Fruit fly (Drosophila melanogaster): ENCODE results near the gene Alg14.

The Alg14 gene

dm6 chrX:15501706-15502267 is 29.8 kb downstream of the Alg14 start (continued):
- TF ChIP-seq Dip2 (GFP tag; IDR thresholded peaks at IDR 0.05) (no peak), zfh2 (GFP tag; optimal IDR thresholded peaks at IDR 0.05) (no peak), emc (GFP tag; optimal IDR thresholded peaks at IDR 0.05) (no peak), CG30403 (GFP tag; optimal IDR thresholded peaks at IDR 0.05) (no peak), croc (GFP tag; conservative IDR thresholded peaks at IDR 0.05) (no peak), CG11456 (GFP tag; IDR thresholded peaks at IDR 0.05) (no peak), CG11723 (GFP tag; optimal IDR thresholded peaks at IDR 0.05) (no peak), Rfx (GFP tag; IDR thresholded peaks at IDR 0.05) (no peak), CG4424 (GFP tag; optimal IDR thresholded peaks at IDR 0.05) (no peak), her (GFP tag; optimal IDR thresholded peaks at IDR 0.05) (no peak), Taf1 (GFP tag; IDR thresholded peaks at IDR 0.05) (no peak), gt (GFP tag; IDR thresholded peaks at IDR 0.05) (no peak), Hmx (GFP tag; optimal IDR thresholded peaks at IDR 0.05) (no peak), CG12155 (GFP tag; optimal IDR thresholded peaks at IDR 0.05) (no peak), sr (GFP tag; IDR thresholded peaks at IDR 0.05) (no peak), ro (GFP tag; IDR thresholded peaks at IDR 0.05) (no peak), fd102C (GFP tag; optimal IDR thresholded peaks at IDR 0.05) (no peak), CG8290 (GFP tag; optimal IDR thresholded peaks at IDR 0.05) (no peak), CG8290 (tag; optimal IDR thresholded peaks at IDR 0.05) (no peak), Trl (optimal IDR thresholded peaks at IDR 0.05) (peak in 1 of 2 experiments; percentile 5), Trl (GFP tag; optimal IDR thresholded peaks at IDR 0.05) (no peak), sens (GFP tag) (peak; percentile 37), CG10267 (tag; optimal IDR thresholded peaks at IDR 0.05) (no peak), CG1024 (GFP tag; IDR thresholded peaks at IDR 0.05) (no peak), Deaf1 (tag; optimal IDR thresholded peaks at IDR 0.05) (peak; percentile 14), CG18476 (GFP tag; optimal IDR thresholded peaks at IDR 0.05) (no peak), Ets97D (GFP tag; optimal IDR thresholded peaks at IDR 0.05) (no peak), CG18619 (GFP tag; optimal IDR thresholded peaks at IDR 0.05) (no peak), Atf3 (GFP tag; optimal IDR thresholded peaks at IDR 0.05) (no peak), CG6689 (GFP tag; IDR thresholded peaks at IDR 0.05) (no peak), CG2120 (GFP tag; optimal IDR thresholded peaks at IDR 0.05) (no peak), CG13424 (tag; optimal IDR thresholded peaks at IDR 0.05) (no peak), CG10543 (GFP tag; optimal IDR thresholded peaks at IDR 0.05) (peak; percentile 6), grn (GFP tag; optimal IDR thresholded peaks at IDR 0.05) (peak; percentile 37), Poxn (GFP tag; IDR thresholded peaks at IDR 0.05) (no peak), Hr78 (GFP tag; optimal IDR thresholded peaks at IDR 0.05) (no peak), D19A (tag; optimal IDR thresholded peaks at IDR 0.05) (peak; percentile 74), CG4328 (GFP tag; optimal IDR thresholded peaks at IDR 0.05) (no peak), CG7357 (GFP tag; IDR thresholded peaks at IDR 0.05) (no peak), CG10366 (GFP tag; IDR thresholded peaks at IDR 0.05) (no peak), gfzf (GFP tag; optimal IDR thresholded peaks at IDR 0.05) (no peak), vvl (GFP tag; IDR thresholded peaks at IDR 0.05) (no peak), CG14965 (GFP tag; optimal IDR thresholded peaks at IDR 0.05; ENCODE audit: borderline replicate concordance) (no peak), CG17186 (GFP tag; optimal IDR thresholded peaks at IDR 0.05) (no peak), Mes4 (GFP tag; optimal IDR thresholded peaks at IDR 0.05) (no peak), CG7839 (tag; optimal IDR thresholded peaks at IDR 0.05) (no peak), CG5180 (GFP tag; optimal IDR thresholded peaks at IDR 0.05) (no peak), jigr1 (GFP tag; IDR thresholded peaks at IDR 0.05) (no peak), Dek (tag; optimal IDR thresholded peaks at IDR 0.05) (no peak), CG11247 (GFP tag; IDR thresholded peaks at IDR 0.05) (no peak), CG7745 (tag; optimal IDR thresholded peaks at IDR 0.05) (no peak), pho (GFP tag; optimal IDR thresholded peaks at IDR 0.05) (no peak), CG9215 (GFP tag; IDR thresholded peaks at IDR 0.05) (no peak)
